Worm (Caenorhabditis elegans): ENCODE measurements around the gene nlp-24.

Gene nlp-24

DNA sequence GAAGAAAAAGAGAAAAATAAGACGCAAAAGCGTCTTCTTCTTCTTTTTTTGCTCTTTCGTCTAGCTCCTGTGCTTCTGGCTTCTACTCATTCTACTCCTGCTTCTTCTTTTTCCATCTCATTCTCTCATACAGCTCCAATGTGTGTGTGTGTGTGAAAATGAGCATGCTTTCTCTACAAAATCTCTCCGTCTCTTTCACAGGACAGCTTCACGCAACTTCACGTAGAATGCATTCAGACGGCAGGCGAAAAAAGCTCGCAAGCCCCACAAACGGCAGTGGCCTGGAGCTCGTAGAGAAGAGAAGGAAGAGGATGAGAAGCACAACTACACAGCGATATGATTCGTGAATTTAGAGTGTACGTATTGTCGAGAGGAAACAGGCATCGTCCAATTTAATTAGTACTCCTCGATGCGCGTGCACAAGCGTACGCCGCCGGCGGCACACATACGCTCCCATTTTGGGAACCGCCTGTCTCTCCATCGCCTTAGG, 25.2 kb downstream of the nlp-24 start (continued):
- TF ChIP-seq K02D7.2 (tag; optimal IDR thresholded peaks at IDR 0.05) (no peak), npax-4 (tag; optimal IDR thresholded peaks at IDR 0.05) (no peak), mec-3 (tag; optimal IDR thresholded peaks at IDR 0.05; ENCODE audit: borderline replicate concordance) (no peak), lin-11 (tag; optimal IDR thresholded peaks at IDR 0.05) (no peak), elt-4 (tag; optimal IDR thresholded peaks at IDR 0.05) (no peak), elt-2 (tag; optimal IDR thresholded peaks at IDR 0.05) (no peak), tbx-7 (tag; optimal IDR thresholded peaks at IDR 0.05) (no peak), K09A11.1 (tag; optimal IDR thresholded peaks at IDR 0.05; ENCODE audit: insufficient read depth) (no peak), ceh-6 (GFP tag; optimal IDR thresholded peaks at IDR 0.05) (no peak), rnt-1 (tag; optimal IDR thresholded peaks at IDR 0.05) (no peak), ceh-31 (tag; optimal IDR thresholded peaks at IDR 0.05) (peak; percentile 79), pat-9 (tag; optimal IDR thresholded peaks at IDR 0.05) (peak; percentile 14), nhr-11 (tag; optimal IDR thresholded peaks at IDR 0.05) (no peak)

DNA sequence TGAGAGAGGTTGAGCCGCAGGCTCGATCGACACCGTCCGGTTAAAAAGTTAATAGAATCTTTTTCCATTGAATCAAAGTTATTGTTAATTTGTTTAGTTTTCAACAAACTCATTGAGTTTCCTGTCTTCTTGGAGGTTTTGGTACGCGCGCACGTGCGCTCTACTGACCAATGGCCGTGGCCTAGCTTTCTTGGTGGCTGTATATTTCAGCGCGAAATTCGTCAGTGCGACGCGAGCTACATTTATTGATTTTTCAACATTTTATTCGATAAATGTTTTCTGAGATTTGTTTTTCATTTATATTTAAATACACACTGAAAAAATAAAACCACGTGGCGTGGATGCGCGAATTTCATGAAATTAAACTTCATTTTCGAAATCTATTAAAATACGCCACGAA, 28.0 kb downstream of the nlp-24 start, which contains the start of gene bir-1:
bir-1 (plus strand) TSS at position 312 of the 400 bp plus-strand sequence.
- TF ChIP-seq ahr-1 (tag; optimal IDR thresholded peaks at IDR 0.05) (no peak), elt-2 (tag; optimal IDR thresholded peaks at IDR 0.05) (peak; percentile 44), ama-1 (optimal IDR thresholded peaks at IDR 0.05) (no peak), hlh-8 (tag; optimal IDR thresholded peaks at IDR 0.05) (peak; percentile 70), rnt-1 (tag; optimal IDR thresholded peaks at IDR 0.05) (peak; percentile 59), dve-1 (tag; optimal IDR thresholded peaks at IDR 0.05) (no peak), ref-2 (tag; optimal IDR thresholded peaks at IDR 0.05) (peak; percentile 39), fkh-10 (GFP tag; optimal IDR thresholded peaks at IDR 0.05) (no peak), fkh-6 (tag; optimal IDR thresholded peaks at IDR 0.05) (peak; percentile 55), nfya-1 (tag; optimal IDR thresholded peaks at IDR 0.05) (peak; percentile 79), ceh-34 (tag; optimal IDR thresholded peaks at IDR 0.05) (peak; percentile 13), hlh-30 (tag; optimal IDR thresholded peaks at IDR 0.05; ENCODE audit: insufficient read depth) (peak; percentile 50), ceh-18 (tag; optimal IDR thresholded peaks at IDR 0.05) (peak; percentile 33), zip-5 (tag; optimal IDR thresholded peaks at IDR 0.05) (peak; percentile 48), pha-2 (tag; optimal IDR thresholded peaks at IDR 0.05) (no peak), ttx-3 (tag; optimal IDR thresholded peaks at IDR 0.05) (no peak), ceh-2 (tag; optimal IDR thresholded peaks at IDR 0.05) (peak; percentile 93), ceh-45 (GFP tag; IDR thresholded peaks at IDR 0.05) (no peak), lim-6 (tag; optimal IDR thresholded peaks at IDR 0.05) (peak; percentile 38), tbx-2 (tag; optimal IDR thresholded peaks at IDR 0.05) (peak; percentile 91), ets-4 (tag; optimal IDR thresholded peaks at IDR 0.05) (peak; percentile 86), pha-4 (tag; optimal IDR thresholded peaks at IDR 0.05) (no peak), C08G9.2 (tag; optimal IDR thresholded peaks at IDR 0.05) (peak; percentile 89), ceh-19 (GFP tag; optimal IDR thresholded peaks at IDR 0.05) (no peak), ceh-48 (tag; optimal IDR thresholded peaks at IDR 0.05) (peak; percentile 95), ceh-14 (tag; optimal IDR thresholded peaks at IDR 0.05) (peak; percentile 26), fax-1 (tag; optimal IDR thresholded peaks at IDR 0.05) (peak; percentile 35), unc-42 (tag; optimal IDR thresholded peaks at IDR 0.05) (peak; percentile 54), unc-86 (tag; optimal IDR thresholded peaks at IDR 0.05) (no peak), pros-1 (tag; optimal IDR thresholded peaks at IDR 0.05) (no peak), T23F11.4 (GFP tag; optimal IDR thresholded peaks at IDR 0.05) (no peak), ceh-31 (tag; optimal IDR thresholded peaks at IDR 0.05) (peak; percentile 94), ceh-30 (tag; optimal IDR thresholded peaks at IDR 0.05) (no peak), pqm-1 (tag; optimal IDR thresholded peaks at IDR 0.05) (peak; percentile 34), tbx-7 (tag; optimal IDR thresholded peaks at IDR 0.05) (peak; percentile 73), K09A11.1 (tag; optimal IDR thresholded peaks at IDR 0.05; ENCODE audit: insufficient read depth) (no peak)

Data from whole organism, late embryonic.